Worm (Caenorhabditis elegans) whole organism, L1 larva: Measurements from ENCODE around the gene attf-2.

Experiments used
- C34B4.2 ChIP-seq: sonication (generic microtip); optimal IDR thresholded peaks from 2 replicates; lab custom pipeline; 2017; ENCODE audit warnings: mild to moderate bottlenecking, missing genetic modification characterization, missing compliant biosample characterization
- F16B12.6 ChIP-seq: fragments of 150-350 bp; optimal IDR thresholded peaks from 2 replicates; lab custom pipeline; 2014; ENCODE audit warnings: missing biosample characterization, missing genetic modification characterization
- alr-1 ChIP-seq: fragments of 200-800 bp; sonication (Bioruptor generic); optimal IDR thresholded peaks from 2 replicates; lab custom pipeline; 2018; ENCODE audit warnings: borderline replicate concordance, mild to moderate bottlenecking, missing genetic modification characterization, missing compliant biosample characterization
- aly-2 ChIP-seq: fragments of 150-350 bp; optimal IDR thresholded peaks from 2 replicates; lab custom pipeline; 2014; ENCODE audit warnings: missing biosample characterization, missing genetic modification characterization
- ama-1 ChIP-seq: fragments of 150-350 bp; optimal IDR thresholded peaks from 2 replicates; lab custom pipeline; 2014
- ceh-8 ChIP-seq: fragments of 200-800 bp; sonication (Bioruptor generic); optimal IDR thresholded peaks from 2 replicates; lab custom pipeline; 2018; ENCODE audit warnings: mild to moderate bottlenecking, missing genetic modification characterization, moderate library complexity, missing compliant biosample characterization
- ceh-82 ChIP-seq, 3 experiments: fragments of 150-350 bp in 1 of 3; sonication (generic microtip) in 2 of 3; optimal IDR thresholded peaks; 2 replicates each; lab custom pipeline; 2014 to 2017; ENCODE audit warnings: missing biosample characterization in 3 of 3, missing genetic modification characterization in 3 of 3
- ceh-88 ChIP-seq: fragments of 200-800 bp; sonication (Bioruptor generic); IDR thresholded peaks from 2 replicates; pipeline ENCODE4 v1.3.6; 2022; ENCODE audit warnings: missing genetic modification characterization, missing compliant biosample characterization
- ceh-90 ChIP-seq: sonication (generic microtip); optimal IDR thresholded peaks from 2 replicates; lab custom pipeline; 2016; ENCODE audit warnings: missing genetic modification characterization, missing compliant biosample characterization
- dpl-1 ChIP-seq, 3 experiments: fragments of 150-350 bp in 2 of 3; sonication (generic microtip) in 1 of 3; optimal IDR thresholded peaks; 2 replicates each; lab custom pipeline; 2014 to 2017; ENCODE audit warnings: missing biosample characterization in 3 of 3, missing genetic modification characterization in 3 of 3, missing genetic modification reagents in 3 of 3
- dsc-1 ChIP-seq: sonication (generic microtip); optimal IDR thresholded peaks from 2 replicates; lab custom pipeline; 2016; ENCODE audit warnings: mild to moderate bottlenecking, missing genetic modification characterization, missing compliant biosample characterization
- efl-1 ChIP-seq, 4 experiments: fragments of 150-350 bp; optimal IDR thresholded peaks in 3 of 4; peaks in 1 of 4; 1 replicate in 1 of 4; 2 replicates in 3 of 4; lab custom pipeline; 2014; ENCODE audit warnings: missing biosample characterization in 2 of 4, missing genetic modification characterization in 2 of 4, missing genetic modification reagents in 2 of 4
- egl-13 ChIP-seq: sonication (generic microtip); optimal IDR thresholded peaks from 2 replicates; lab custom pipeline; 2016; ENCODE audit warnings: missing genotype, missing genetic modification reagents, missing genetic modification characterization, missing compliant biosample characterization
- egl-27 ChIP-seq, 2 experiments: fragments of 150-350 bp in 1 of 2; sonication (generic microtip); optimal IDR thresholded peaks; 3 replicates each; lab custom pipeline; 2017 to 2018; ENCODE audit warnings: missing biosample characterization in 2 of 2, missing genetic modification characterization in 2 of 2, missing genetic modification reagents in 2 of 2
- elt-2 ChIP-seq: sonication (generic microtip); optimal IDR thresholded peaks from 2 replicates; lab custom pipeline; 2016; ENCODE audit warnings: missing genetic modification characterization, mild to moderate bottlenecking, inconsistent platforms, missing compliant biosample characterization, missing genetic modification reagents
- elt-3 ChIP-seq, 6 experiments: fragments of 150-350 bp in 1 of 6; sonication (generic microtip); optimal IDR thresholded peaks; 2 replicates each; lab custom pipeline; 2017 to 2018; ENCODE audit warnings: missing biosample characterization in 6 of 6, missing genetic modification characterization in 6 of 6, inconsistent platforms in 1 of 6
- ets-5 ChIP-seq: fragments of 200-800 bp; sonication (Bioruptor generic); IDR thresholded peaks from 2 replicates; pipeline ENCODE4 v1.3.6; 2022; ENCODE audit warnings: missing genetic modification characterization, missing compliant biosample characterization
- fkh-10 ChIP-seq: sonication (generic microtip); optimal IDR thresholded peaks from 2 replicates; lab custom pipeline; 2017; ENCODE audit warnings: missing biosample characterization, missing genetic modification reagents, missing genetic modification characterization
- fkh-8 ChIP-seq: sonication (generic microtip); optimal IDR thresholded peaks from 2 replicates; lab custom pipeline; 2016; ENCODE audit warnings: mild to moderate bottlenecking, missing genetic modification characterization, missing compliant biosample characterization
- grh-1 ChIP-seq: fragments of 200-800 bp; sonication (Bioruptor generic); IDR thresholded peaks from 2 replicates; pipeline ENCODE4 v1.3.6; 2022; ENCODE audit warnings: missing genetic modification reagents, missing genetic modification characterization, missing compliant biosample characterization
- hpl-2 ChIP-seq: fragments of 150-350 bp; optimal IDR thresholded peaks from 2 replicates; lab custom pipeline; 2014; ENCODE audit warnings: missing biosample characterization, missing genetic modification reagents, missing genetic modification characterization
- jun-1 ChIP-seq: fragments of 150-350 bp; optimal IDR thresholded peaks from 2 replicates; lab custom pipeline; 2014; ENCODE audit warnings: missing biosample characterization, missing genetic modification reagents, missing genetic modification characterization
- lin-13 ChIP-seq: fragments of 150-350 bp; optimal IDR thresholded peaks from 2 replicates; lab custom pipeline; 2014; ENCODE audit warnings: missing biosample characterization, missing genetic modification reagents, missing genetic modification characterization
- lin-15B ChIP-seq: fragments of 150-350 bp; sonication (generic microtip); optimal IDR thresholded peaks from 3 replicates; lab custom pipeline; 2014; ENCODE audit warnings: missing biosample characterization, missing genetic modification characterization
- lin-35 ChIP-seq, 2 experiments: fragments of 150-350 bp; optimal IDR thresholded peaks; 2 replicates each; lab custom pipeline; 2014; ENCODE audit warnings: missing biosample characterization in 2 of 2, missing genetic modification characterization in 2 of 2, missing genetic modification reagents in 2 of 2
- lir-3 ChIP-seq: sonication (generic microtip); optimal IDR thresholded peaks from 2 replicates; lab custom pipeline; 2016; ENCODE audit warnings: mild to moderate bottlenecking, missing genetic modification characterization, moderate library complexity, missing compliant biosample characterization; ENCODE audit not compliant: poor library complexity
- lsy-2 ChIP-seq, 2 experiments: fragments of 150-350 bp; optimal IDR thresholded peaks; 2 replicates each; lab custom pipeline; 2014; ENCODE audit warnings: missing biosample characterization in 2 of 2, missing genetic modification characterization in 2 of 2
- nhr-11 ChIP-seq: fragments of 150-350 bp; optimal IDR thresholded peaks from 2 replicates; lab custom pipeline; 2014; ENCODE audit warnings: missing biosample characterization, missing genetic modification characterization
- nhr-12 ChIP-seq: sonication (generic microtip); optimal IDR thresholded peaks from 2 replicates; lab custom pipeline; 2017; ENCODE audit warnings: missing biosample characterization, missing genetic modification characterization
- nhr-76 ChIP-seq: sonication (generic microtip); optimal IDR thresholded peaks from 2 replicates; lab custom pipeline; 2017; ENCODE audit warnings: missing biosample characterization, missing genetic modification characterization
- nhr-84 ChIP-seq: sonication (generic microtip); optimal IDR thresholded peaks from 2 replicates; lab custom pipeline; 2017; ENCODE audit warnings: missing biosample characterization, missing genetic modification characterization
- nhr-85 ChIP-seq: sonication (generic microtip); peaks from one replicate; lab custom pipeline; 2016; ENCODE audit warnings: missing genetic modification characterization, inconsistent platforms, missing compliant biosample characterization
- rnt-1 ChIP-seq: sonication (generic microtip); optimal IDR thresholded peaks from 2 replicates; lab custom pipeline; 2016; ENCODE audit warnings: mild to moderate bottlenecking, missing genetic modification characterization, moderate library complexity, missing compliant biosample characterization
- snu-23 ChIP-seq: sonication (generic microtip); optimal IDR thresholded peaks from 2 replicates; lab custom pipeline; 2016; ENCODE audit warnings: missing genetic modification characterization, missing compliant biosample characterization
- sup-37 ChIP-seq: fragments of 200-800 bp; sonication (Bioruptor generic); optimal IDR thresholded peaks from 2 replicates; lab custom pipeline; 2018; ENCODE audit warnings: mild to moderate bottlenecking, missing genetic modification characterization, missing compliant biosample characterization
- swsn-7 ChIP-seq: sonication (generic microtip); optimal IDR thresholded peaks from 2 replicates; lab custom pipeline; 2016; ENCODE audit warnings: missing genetic modification characterization, missing compliant biosample characterization
- tbx-2 ChIP-seq: sonication (generic microtip); optimal IDR thresholded peaks from 2 replicates; lab custom pipeline; 2016; ENCODE audit warnings: missing genetic modification characterization, missing compliant biosample characterization
- unc-30 ChIP-seq: sonication (generic microtip); optimal IDR thresholded peaks from 2 replicates; lab custom pipeline; 2017; ENCODE audit warnings: missing biosample characterization, missing genetic modification characterization
- zag-1 ChIP-seq: fragments of 150-350 bp; optimal IDR thresholded peaks from 2 replicates; lab custom pipeline; 2014; ENCODE audit warnings: missing biosample characterization, missing genetic modification characterization
- ztf-11 ChIP-seq, 2 experiments: sonication (generic microtip); optimal IDR thresholded peaks; 2 replicates each; lab custom pipeline; 2016 to 2017; ENCODE audit warnings: missing genetic modification characterization in 2 of 2, missing biosample characterization in 1 of 2, missing compliant biosample characterization in 1 of 2

The attf-2 gene

ce11 chrV:7196498-7196966 lies 595 bp upstream of the attf-2 start, which contains the start of gene F09G2.2 (continued):
- peak; percentile 72 for TF ChIP-seq ceh-8
- no peak for TF ChIP-seq egl-27 (tag; optimal IDR thresholded peaks at IDR 0.05; lab: Kevin White, UChicago)
- TF ChIP-seq nhr-85 (tag; lab: Kevin White, UChicago) = peak; percentile 96
- TF ChIP-seq nhr-84 = no peak
- no peak for TF ChIP-seq zag-1 (tag; lab: Kevin White, UChicago)

- TF ChIP-seq tbx-2 (tag; lab: Kevin White, UChicago) (no peak), ama-1 (lab: Kevin White, UChicago) (no peak), fkh-10 (GFP tag; lab: Kevin White, UChicago) (no peak), aly-2 (no peak), rnt-1 (no peak), jun-1 (tag; lab: Kevin White, UChicago) (no peak), nhr-11 (no peak)
These were observed 1.1 kb downstream of the attf-2 start for ce11 chrV:7194818-7195217.

ce11 chrV:7193562-7193961 lies 2.4 kb downstream of the attf-2 start, which contains the start of gene F09G2.8:
TSS of gene F09G2.8 (minus strand) at chrV:7193662.
- no peak for TF ChIP-seq nhr-76 (tag; lab: Kevin White, UChicago)
- no peak for TF ChIP-seq ama-1 (lab: Kevin White, UChicago)
- TF ChIP-seq hpl-2 = no peak
- no peak for TF ChIP-seq lin-15B (tag; lab: Kevin White, UChicago)
- no peak for TF ChIP-seq alr-1 (tag; lab: Kevin White, UChicago)
- TF ChIP-seq egl-13 (tag; lab: Kevin White, UChicago) = no peak
- no peak for TF ChIP-seq ceh-82 (tag; optimal IDR thresholded peaks at IDR 0.05; lab: Kevin White, UChicago)
- no peak for TF ChIP-seq nhr-12 (tag; lab: Kevin White, UChicago)
- no peak for TF ChIP-seq ets-5 (GFP tag; lab: Robert Waterston, UW)
- TF ChIP-seq aly-2 = no peak
- no peak for TF ChIP-seq elt-3 (tag; optimal IDR thresholded peaks at IDR 0.05; lab: Kevin White, UChicago)
- no peak for TF ChIP-seq swsn-7 (tag; lab: Kevin White, UChicago)
- TF ChIP-seq dsc-1 (tag; lab: Kevin White, UChicago) = no peak
- TF ChIP-seq ceh-88 (GFP tag; lab: Robert Waterston, UW) = no peak
- TF ChIP-seq, all 84 proteins: peak for 0

ce11 chrV:7187295-7187694 lies 8.6 kb downstream of the attf-2 start:
- no peak for TF ChIP-seq elt-3 (tag; optimal IDR thresholded peaks at IDR 0.05; lab: Kevin White, UChicago)
- TF ChIP-seq dsc-1 (tag; lab: Kevin White, UChicago) = no peak

ce11 chrV:7186599-7186998 lies 9.3 kb downstream of the attf-2 start:
- TF ChIP-seq jun-1 (tag; lab: Kevin White, UChicago) (peak; percentile 43), elt-2 (tag; lab: Kevin White, UChicago) (peak; percentile 88), nhr-76 (tag; lab: Kevin White, UChicago) (no peak)

ce11 chrV:7184549-7184948 lies 11.4 kb downstream of the attf-2 start, which contains the start of gene pitr-5:
TSS of gene pitr-5 (plus strand) at chrV:7184849.
- no peak for TF ChIP-seq ceh-90 (tag; lab: Kevin White, UChicago)
- TF ChIP-seq grh-1 = no peak
- TF ChIP-seq ztf-11 (tag; optimal IDR thresholded peaks at IDR 0.05; lab: Kevin White, UChicago) = no peak
- no peak for TF ChIP-seq lin-13 (GFP tag; lab: Kevin White, UChicago)
- no peak for TF ChIP-seq jun-1 (tag; lab: Kevin White, UChicago)
- TF ChIP-seq snu-23 (GFP tag; lab: Kevin White, UChicago) = no peak
- TF ChIP-seq, all 84 proteins: peak for 0

- TF ChIP-seq lir-3 (no peak), snu-23 (GFP tag; lab: Kevin White, UChicago) (peak; percentile 2), sup-37 (GFP tag; lab: Kevin White, UChicago) (no peak), lin-35 (GFP tag; optimal IDR thresholded peaks at IDR 0.05; lab: Kevin White, UChicago) (peak in 1 of 2 experiments; percentile 36), dpl-1 (GFP tag; optimal IDR thresholded peaks at IDR 0.05; lab: Kevin White, UChicago) (peak in 2 of 3 experiments; percentile 28 to 55), C34B4.2 (no peak), egl-27 (tag; optimal IDR thresholded peaks at IDR 0.05; lab: Kevin White, UChicago) (no peak), unc-30 (tag; lab: Kevin White, UChicago) (no peak), F16B12.6 (tag; lab: Kevin White, UChicago) (peak; percentile 80), lin-15B (tag; lab: Kevin White, UChicago) (no peak), tbx-2 (tag; lab: Kevin White, UChicago) (peak; percentile 5), efl-1 (optimal IDR thresholded peaks at IDR 0.05; lab: Kevin White, UChicago) (peak; percentile 32 to 37), efl-1 (GFP tag; optimal IDR thresholded peaks at IDR 0.05 in 1 of 2; lab: Kevin White, UChicago) (peak; percentile 7 to 50), lsy-2 (tag; optimal IDR thresholded peaks at IDR 0.05; lab: Kevin White, UChicago) (peak; percentile 14 to 63), fkh-8 (tag; lab: Kevin White, UChicago) (no peak)
These were observed 17.1 kb downstream of the attf-2 start, which contains the start of gene cpsf-2 for ce11 chrV:7178843-7179242. TSS of gene cpsf-2 (plus strand) at chrV:7179172.
